Fruit fly (Drosophila melanogaster): ENCODE measurements around the gene Efa6.
A peak's percentile ranks its signal among the peaks of the same experiment; 100 is the strongest.

DNA sequence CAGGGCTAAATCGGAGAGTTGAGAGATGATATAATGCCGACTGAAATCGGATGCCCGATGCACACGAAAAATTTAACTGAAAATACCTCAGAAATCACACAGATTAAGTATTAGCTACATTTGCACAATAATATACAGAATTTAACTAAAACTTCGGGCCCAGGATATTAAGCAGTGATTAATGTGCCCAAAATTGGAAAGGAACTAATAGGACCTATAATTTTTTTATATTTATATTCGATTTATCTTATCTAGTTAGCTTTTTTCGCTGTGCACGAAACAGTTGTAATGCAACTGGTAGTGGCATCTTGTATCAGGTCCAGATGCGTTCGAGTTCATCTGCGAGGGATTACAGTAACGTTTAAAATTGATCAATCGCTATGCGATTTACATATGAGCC, 48.7 kb upstream of the Efa6 start:
- TF ChIP-seq CG8319 (GFP tag; optimal IDR thresholded peaks at IDR 0.05): peak; percentile 36
- no peak for TF ChIP-seq Sox102F (GFP tag; optimal IDR thresholded peaks at IDR 0.05)
- TF ChIP-seq Blimp-1 (GFP tag; optimal IDR thresholded peaks at IDR 0.05): no peak
- TF ChIP-seq Ets96B (tag; optimal IDR thresholded peaks at IDR 0.05): peak; percentile 47
- no peak for TF ChIP-seq Hr39 (GFP tag; optimal IDR thresholded peaks at IDR 0.05)
- TF ChIP-seq CG4318 (GFP tag; optimal IDR thresholded peaks at IDR 0.05): no peak

Measured in whole organism, prepupa.